Fruit fly (Drosophila melanogaster) whole organism, embryonic: ENCODE results near the gene CG8892.
A peak's percentile ranks its signal among the peaks of the same experiment; 100 is the strongest.

Source experiments
- Blimp-1 ChIP-seq: fragments of 200-800 bp; sonication (Bioruptor generic); optimal IDR thresholded peaks from 3 replicates; lab custom pipeline; 2018; ENCODE audit warnings: missing biosample characterization, missing genetic modification characterization, mild to moderate bottlenecking, moderate library complexity, missing genetic modification reagents
- BtbVII ChIP-seq: fragments of 200-800 bp; sonication (Bioruptor generic); optimal IDR thresholded peaks from 3 replicates; lab custom pipeline; 2017; ENCODE audit warnings: missing biosample characterization, mild to moderate bottlenecking, missing genetic modification characterization
- C15 ChIP-seq: fragments of 200-800 bp; sonication (Bioruptor generic); IDR thresholded peaks from 3 replicates; pipeline ENCODE4 v1.3.6; 2022; ENCODE audit warnings: missing biosample characterization, missing genetic modification characterization
- CG10147 ChIP-seq: fragments of 200-800 bp; sonication (Bioruptor generic); optimal IDR thresholded peaks from 2 replicates; lab custom pipeline; 2019; ENCODE audit warnings: missing biosample characterization, mild to moderate bottlenecking, missing genetic modification characterization, moderate library complexity
- CG10274 ChIP-seq: fragments of 200-800 bp; sonication (Bioruptor generic); optimal IDR thresholded peaks from 3 replicates; lab custom pipeline; 2017; ENCODE audit warnings: missing biosample characterization, mild to moderate bottlenecking, missing genetic modification characterization
- CG10959 ChIP-seq: fragments of 200-800 bp; sonication (Bioruptor generic); IDR thresholded peaks from 2 replicates; pipeline ENCODE4 v1.3.6; 2022; ENCODE audit warnings: missing biosample characterization, missing genetic modification characterization
- CG1233 ChIP-seq: fragments of 200-800 bp; sonication (Bioruptor generic); optimal IDR thresholded peaks from 4 replicates; lab custom pipeline; 2018; ENCODE audit warnings: missing biosample characterization, mild to moderate bottlenecking, missing genetic modification characterization
- CG12744 ChIP-seq: fragments of 200-800 bp; sonication (Bioruptor generic); optimal IDR thresholded peaks from 2 replicates; lab custom pipeline; 2016; ENCODE audit warnings: missing biosample characterization, missing genetic modification characterization
- CG13287 ChIP-seq: fragments of 200-800 bp; sonication (Bioruptor generic); IDR thresholded peaks from 2 replicates; pipeline ENCODE4 v1.3.6; 2022; ENCODE audit warnings: missing biosample characterization, missing genetic modification characterization; ENCODE audit not compliant: partially characterized antibody
- CG14050 ChIP-seq: fragments of 200-800 bp; sonication (Bioruptor generic); IDR thresholded peaks from 3 replicates; pipeline ENCODE4 v1.3.6; 2022; ENCODE audit warnings: missing biosample characterization, missing genetic modification characterization
- CG14710 ChIP-seq: fragments of 200-800 bp; sonication (Bioruptor generic); optimal IDR thresholded peaks from 3 replicates; lab custom pipeline; 2019; ENCODE audit warnings: missing biosample characterization, mild to moderate bottlenecking, missing genetic modification characterization, moderate library complexity
- CG1529 ChIP-seq: fragments of 200-800 bp; sonication (Bioruptor generic); optimal IDR thresholded peaks from 3 replicates; lab custom pipeline; 2018; ENCODE audit warnings: missing biosample characterization, missing genetic modification characterization
- CG18619 ChIP-seq: fragments of 200-800 bp; sonication (Bioruptor generic); optimal IDR thresholded peaks from 3 replicates; lab custom pipeline; 2017; ENCODE audit warnings: missing biosample characterization, mild to moderate bottlenecking, missing genetic modification characterization
- CG30403 ChIP-seq: fragments of 200-800 bp; sonication (Bioruptor generic); optimal IDR thresholded peaks from 3 replicates; lab custom pipeline; 2016; ENCODE audit warnings: missing biosample characterization, missing genetic modification characterization
- CG31224 ChIP-seq: fragments of 200-800 bp; sonication (Bioruptor generic); IDR thresholded peaks from 2 replicates; pipeline ENCODE4 v1.3.6; 2022; ENCODE audit warnings: missing biosample characterization, missing genetic modification characterization
- CG31365 ChIP-seq: fragments of 200-800 bp; sonication (Bioruptor generic); optimal IDR thresholded peaks from 2 replicates; lab custom pipeline; 2018; ENCODE audit warnings: missing biosample characterization, mild to moderate bottlenecking, missing genetic modification characterization
- CG6254 ChIP-seq: fragments of 200-800 bp; sonication (Bioruptor generic); optimal IDR thresholded peaks from 3 replicates; lab custom pipeline; 2017; ENCODE audit warnings: mild to moderate bottlenecking, missing biosample characterization, missing genetic modification reagents, missing genetic modification characterization
- CG6854 ChIP-seq: fragments of 200-800 bp; sonication (Bioruptor generic); optimal IDR thresholded peaks from 3 replicates; lab custom pipeline; 2017; ENCODE audit warnings: missing biosample characterization, mild to moderate bottlenecking, missing genetic modification characterization
- CG7786 ChIP-seq: fragments of 200-800 bp; sonication (Bioruptor generic); optimal IDR thresholded peaks from 2 replicates; lab custom pipeline; 2016; ENCODE audit warnings: missing biosample characterization, missing genetic modification characterization
- CG7963 ChIP-seq: fragments of 200-800 bp; sonication (Bioruptor generic); IDR thresholded peaks from 3 replicates; pipeline ENCODE4 v1.3.6; 2022; ENCODE audit warnings: missing biosample characterization, missing genetic modification characterization; ENCODE audit not compliant: partially characterized antibody
- CG8281 ChIP-seq: fragments of 200-800 bp; sonication (Bioruptor generic); optimal IDR thresholded peaks from 2 replicates; lab custom pipeline; 2018; ENCODE audit warnings: missing biosample characterization, mild to moderate bottlenecking, missing genetic modification characterization, moderate library complexity
- CG8290 ChIP-seq, 3 experiments: fragments of 200-800 bp; sonication (Bioruptor generic); optimal IDR thresholded peaks; 2 replicates each; lab custom pipeline; 2016 to 2019; ENCODE audit warnings: missing biosample characterization in 3 of 3, missing genetic modification characterization in 3 of 3, mild to moderate bottlenecking in 2 of 3, moderate library complexity in 1 of 3
- Chrac-16 ChIP-seq: fragments of 200-800 bp; sonication (Bioruptor generic); optimal IDR thresholded peaks from 3 replicates; lab custom pipeline; 2016; ENCODE audit warnings: missing biosample characterization, missing genetic modification characterization
- CkIIα-i1 ChIP-seq: fragments of 200-800 bp; sonication (Bioruptor generic); IDR thresholded peaks from 2 replicates; pipeline ENCODE4 v1.3.6; 2022; ENCODE audit warnings: missing biosample characterization, missing genetic modification characterization
- D19B ChIP-seq: fragments of 200-800 bp; sonication (Bioruptor generic); optimal IDR thresholded peaks from 2 replicates; lab custom pipeline; 2017; ENCODE audit warnings: missing biosample characterization, mild to moderate bottlenecking, missing genetic modification characterization
- Dip2 ChIP-seq: fragments of 200-800 bp; sonication (Bioruptor generic); IDR thresholded peaks from 2 replicates; pipeline ENCODE4 v1.3.6; 2022; ENCODE audit warnings: missing biosample characterization, missing genetic modification characterization
- Dip3 ChIP-seq: fragments of 200-800 bp; sonication (Bioruptor generic); optimal IDR thresholded peaks from 3 replicates; lab custom pipeline; 2016; ENCODE audit warnings: missing biosample characterization, missing genetic modification characterization
- Doc3 ChIP-seq: fragments of 200-800 bp; sonication (Bioruptor generic); IDR thresholded peaks from 3 replicates; pipeline ENCODE4 v1.3.6; 2022; ENCODE audit warnings: missing biosample characterization, missing genetic modification characterization; ENCODE audit not compliant: partially characterized antibody
- HmgD ChIP-seq: fragments of 200-800 bp; sonication (Bioruptor generic); optimal IDR thresholded peaks from 3 replicates; lab custom pipeline; 2016; ENCODE audit warnings: missing biosample characterization, missing genetic modification characterization
- HmgZ ChIP-seq: fragments of 200-800 bp; sonication (Bioruptor generic); optimal IDR thresholded peaks from 2 replicates; lab custom pipeline; 2018; ENCODE audit warnings: missing biosample characterization, mild to moderate bottlenecking, missing genetic modification characterization
- Lpt ChIP-seq: fragments of >200 bp; optimal IDR thresholded peaks from 2 replicates; lab custom pipeline; 2018; ENCODE audit warnings: missing biosample characterization, missing genetic modification characterization
- PHDP ChIP-seq: fragments of 200-800 bp; sonication (Bioruptor generic); optimal IDR thresholded peaks from 3 replicates; lab custom pipeline; 2018; ENCODE audit warnings: missing biosample characterization, mild to moderate bottlenecking, missing genetic modification characterization, moderate library complexity
- Ssrp ChIP-seq: fragments of 200-800 bp; sonication (Bioruptor generic); optimal IDR thresholded peaks from 2 replicates; lab custom pipeline; 2018; ENCODE audit warnings: missing biosample characterization, mild to moderate bottlenecking, missing genetic modification characterization, moderate library complexity
- Vsx1 ChIP-seq: fragments of 200-800 bp; sonication (Bioruptor generic); optimal IDR thresholded peaks from 2 replicates; lab custom pipeline; 2017; ENCODE audit warnings: missing biosample characterization, mild to moderate bottlenecking, missing genetic modification characterization, missing genetic modification reagents
- ap ChIP-seq: fragments of 200-800 bp; sonication (Bioruptor generic); IDR thresholded peaks from 2 replicates; pipeline ENCODE4 v1.3.6; 2022; ENCODE audit warnings: missing biosample characterization, missing genetic modification characterization
- bowl ChIP-seq: fragments of 200-800 bp; sonication (Bioruptor generic); IDR thresholded peaks from 2 replicates; pipeline ENCODE4 v1.3.6; 2022; ENCODE audit warnings: missing biosample characterization, missing genetic modification characterization
- chm ChIP-seq: fragments of 200-800 bp; sonication (Bioruptor generic); IDR thresholded peaks from 2 replicates; pipeline ENCODE4 v1.3.6; 2022; ENCODE audit warnings: missing biosample characterization, missing genetic modification characterization
- disco-r ChIP-seq: fragments of 200-800 bp; sonication (Bioruptor generic); optimal IDR thresholded peaks from 2 replicates; lab custom pipeline; 2016; ENCODE audit warnings: missing biosample characterization, missing genetic modification characterization
- dmrt11E ChIP-seq: fragments of 200-800 bp; sonication (Bioruptor generic); optimal IDR thresholded peaks from 3 replicates; lab custom pipeline; 2018; ENCODE audit warnings: missing biosample characterization, mild to moderate bottlenecking, missing genetic modification characterization, moderate library complexity
- fd3F ChIP-seq: fragments of 200-800 bp; sonication (Bioruptor generic); optimal IDR thresholded peaks from 2 replicates; lab custom pipeline; 2018; ENCODE audit warnings: missing biosample characterization, mild to moderate bottlenecking, missing genetic modification characterization, moderate library complexity
- fru ChIP-seq: fragments of >200 bp; optimal IDR thresholded peaks from 2 replicates; lab custom pipeline; 2017
- gfzf ChIP-seq: fragments of 200-800 bp; sonication (Bioruptor generic); optimal IDR thresholded peaks from 2 replicates; lab custom pipeline; 2016; ENCODE audit warnings: missing biosample characterization, mild to moderate bottlenecking, missing genetic modification characterization, moderate library complexity
- maf-S ChIP-seq: fragments of 200-800 bp; sonication (Bioruptor generic); optimal IDR thresholded peaks from 2 replicates; lab custom pipeline; 2016; ENCODE audit warnings: missing biosample characterization, missing genetic modification characterization
- nerfin-1 ChIP-seq: fragments of 200-800 bp; sonication (Bioruptor generic); optimal IDR thresholded peaks from 3 replicates; lab custom pipeline; 2019; ENCODE audit warnings: missing biosample characterization, mild to moderate bottlenecking, missing genetic modification characterization, moderate library complexity
- odd ChIP-seq: fragments of 200-800 bp; sonication (Bioruptor generic); optimal IDR thresholded peaks from 2 replicates; lab custom pipeline; 2017; ENCODE audit warnings: missing biosample characterization, mild to moderate bottlenecking, missing genetic modification characterization
- onecut ChIP-seq: fragments of 200-800 bp; sonication (Bioruptor generic); IDR thresholded peaks from 2 replicates; pipeline ENCODE4 v1.3.6; 2022; ENCODE audit warnings: missing biosample characterization, missing genetic modification characterization
- org-1 ChIP-seq: fragments of 200-800 bp; sonication (Bioruptor generic); optimal IDR thresholded peaks from 2 replicates; lab custom pipeline; 2017; ENCODE audit warnings: missing biosample characterization, missing genetic modification characterization
- peb ChIP-seq: fragments of 200-800 bp; sonication (Bioruptor generic); IDR thresholded peaks from 2 replicates; pipeline ENCODE4 v1.3.6; 2022; ENCODE audit warnings: missing biosample characterization, missing genetic modification characterization
- ro ChIP-seq: fragments of 200-800 bp; sonication (Bioruptor generic); IDR thresholded peaks from 2 replicates; pipeline ENCODE4 v1.3.6; 2022; ENCODE audit warnings: missing biosample characterization, missing genetic modification characterization
- zfh1 ChIP-seq: fragments of 200-800 bp; sonication (Bioruptor generic); IDR thresholded peaks from 3 replicates; pipeline ENCODE4 v1.3.6; 2022; ENCODE audit warnings: missing biosample characterization, missing genetic modification characterization

CG8892 gene

DNA sequence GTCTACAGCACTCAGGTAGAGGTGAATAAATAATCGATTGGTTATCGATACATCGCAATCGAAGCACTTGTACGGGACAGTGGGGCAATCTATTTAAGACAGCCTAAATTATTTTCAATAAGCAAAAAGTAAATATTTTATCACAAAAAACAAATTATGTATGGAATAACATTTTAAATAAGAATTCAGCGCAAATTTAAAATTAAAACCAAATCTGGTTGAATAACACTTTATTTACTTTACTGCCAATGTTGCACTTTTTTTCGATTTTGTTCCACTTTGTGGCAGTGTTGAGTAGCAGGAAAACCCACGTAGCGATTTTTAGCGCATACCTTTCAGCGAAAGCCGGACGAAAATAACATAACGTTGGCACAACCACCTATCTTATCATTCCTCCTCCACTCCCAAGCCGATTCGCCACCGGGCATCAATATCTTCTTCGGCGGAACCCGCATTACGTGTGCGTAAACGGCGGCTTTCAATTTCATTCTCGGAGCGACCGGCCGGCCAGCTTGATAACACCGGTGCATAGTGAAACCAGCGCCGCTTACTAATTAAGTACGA, 4.3 kb downstream of the CG8892 start, which contains the start of the genes Gmd and CG3792 (continued):
- TF ChIP-seq CG8290 (GFP tag; optimal IDR thresholded peaks at IDR 0.05; lab: Kevin White, UChicago) (peak; percentile 95), CG8290 (tag; optimal IDR thresholded peaks at IDR 0.05; lab: Kevin White, UChicago) (peak; percentile 82 to 84), maf-S (GFP tag; lab: Kevin White, UChicago) (peak; percentile 95), Dip2 (GFP tag; lab: Robert Waterston, UW) (peak; percentile 59; the same call in 1 of the 2 replicates), Doc3 (GFP tag; lab: Robert Waterston, UW) (peak; percentile 88), ro (GFP tag; lab: Robert Waterston, UW) (peak; percentile 91), CG10147 (GFP tag; lab: Kevin White, UChicago) (peak; percentile 94), org-1 (GFP tag; lab: Kevin White, UChicago) (peak; percentile 91), CG7963 (GFP tag; lab: Robert Waterston, UW) (peak; percentile 76), CG1233 (GFP tag; lab: Kevin White, UChicago) (peak; percentile 94), nerfin-1 (peak; percentile 93), gfzf (GFP tag; lab: Kevin White, UChicago) (peak; percentile 25), BtbVII (GFP tag; lab: Kevin White, UChicago) (peak; percentile 95), Lpt (GFP tag; lab: Kevin White, UChicago) (no peak), Dip3 (GFP tag; lab: Kevin White, UChicago) (peak; percentile 92), CG12744 (peak; percentile 96), CG13287 (GFP tag; lab: Robert Waterston, UW) (peak; percentile 92), dmrt11E (tag; lab: Kevin White, UChicago) (peak; percentile 95), CG10959 (peak; percentile 95), Blimp-1 (peak; percentile 91), Ssrp (tag; lab: Kevin White, UChicago) (peak; percentile 95), PHDP (tag; lab: Kevin White, UChicago) (peak; percentile 89), D19B (GFP tag; lab: Kevin White, UChicago) (peak; percentile 85), CG14710 (peak; percentile 97), ap (GFP tag; lab: Robert Waterston, UW) (peak; percentile 95), CG10274 (peak; percentile 77), CG8281 (tag; lab: Kevin White, UChicago) (no peak), CG31365 (tag; lab: Kevin White, UChicago) (peak; percentile 63), HmgD (GFP tag; lab: Kevin White, UChicago) (peak; percentile 87), CkIIα-i1 (GFP tag; lab: Robert Waterston, UW) (0 out of 2 replicates have a peak, but pooled peaks have one; percentile 41), CG1529 (peak; percentile 86), CG31224 (GFP tag; lab: Robert Waterston, UW) (peak; percentile 93), disco-r (GFP tag; lab: Kevin White, UChicago) (peak; percentile 85), CG18619 (GFP tag; lab: Kevin White, UChicago) (peak; percentile 93), CG14050 (GFP tag; lab: Robert Waterston, UW) (peak; percentile 93), fd3F (GFP tag; lab: Kevin White, UChicago) (peak; percentile 94), HmgZ (tag; lab: Kevin White, UChicago) (peak; percentile 96), odd (GFP tag; lab: Kevin White, UChicago) (peak; percentile 91), chm (GFP tag; lab: Robert Waterston, UW) (peak; percentile 91), Vsx1 (GFP tag; lab: Kevin White, UChicago) (no peak), CG30403 (GFP tag; lab: Kevin White, UChicago) (peak; percentile 97), CG7786 (GFP tag; lab: Kevin White, UChicago) (peak; percentile 93), C15 (peak; percentile 92), fru (lab: Kevin White, UChicago) (no peak), peb (GFP tag; lab: Robert Waterston, UW) (peak; percentile 96), onecut (GFP tag; lab: Robert Waterston, UW) (peak; percentile 89), bowl (GFP tag; lab: Robert Waterston, UW) (peak; percentile 89), CG6254 (GFP tag; lab: Kevin White, UChicago) (peak; percentile 90), zfh1 (GFP tag; lab: Robert Waterston, UW) (peak; percentile 96), CG6854 (peak; percentile 79), Chrac-16 (GFP tag; lab: Kevin White, UChicago) (peak; percentile 91)
